Worm (Caenorhabditis elegans) whole organism, L4/young adult: ENCODE results near the gene srh-271.

Source experiments
- W03F9.2 ChIP-seq: fragments of 150-350 bp; optimal IDR thresholded peaks from 2 replicates; lab custom pipeline; 2014; ENCODE audit warnings: missing biosample characterization, missing genetic modification characterization
- dao-5 ChIP-seq: sonication (generic microtip); optimal IDR thresholded peaks from 2 replicates; lab custom pipeline; 2016; ENCODE audit warnings: missing genotype, missing genetic modification characterization, moderate library complexity, missing compliant biosample characterization
- him-1 ChIP-seq: sonication (generic microtip); optimal IDR thresholded peaks from 2 replicates; lab custom pipeline; 2016; ENCODE audit warnings: missing genotype, missing genetic modification reagents, missing genetic modification characterization, missing compliant biosample characterization

DNA sequence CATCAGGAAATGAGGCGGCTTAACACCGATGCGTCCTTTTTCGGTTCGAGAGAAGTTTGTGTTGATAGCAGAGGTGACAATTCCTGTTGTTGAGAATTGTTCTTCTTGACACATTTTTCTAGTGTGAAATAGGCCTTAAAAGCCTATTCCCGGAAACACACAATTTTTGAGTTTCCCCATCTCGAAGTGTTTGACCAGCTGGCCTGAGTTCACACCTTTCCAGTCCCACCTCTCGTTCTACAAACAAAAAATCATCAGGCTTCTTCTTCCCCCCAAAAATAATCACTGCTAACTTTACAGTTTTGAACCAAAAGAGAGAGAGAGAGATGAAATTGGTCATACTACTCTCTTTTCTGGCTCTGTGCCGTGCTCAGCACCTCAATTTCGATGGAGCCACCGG, 44.8 kb upstream of the srh-271 start, which contains the start of gene W02G9.4:
- no peak for TF ChIP-seq him-1 (tag; lab: Kevin White, UChicago)
- no peak for TF ChIP-seq dao-5
- TF ChIP-seq W03F9.2 (tag; lab: Kevin White, UChicago): no peak
